Worm (Caenorhabditis elegans) whole organism, young adult: ENCODE data around the gene F32D8.12.

ENCODE experiments used
- B0035.1 ChIP-seq: sonication (generic microtip); optimal IDR thresholded peaks from 2 replicates; lab custom pipeline; 2016; ENCODE audit warnings: missing genetic modification characterization, mild to moderate bottlenecking, missing compliant biosample characterization, missing genotype, missing genetic modification reagents
- K11D2.4 ChIP-seq: fragments of 200-800 bp; sonication (Bioruptor generic); IDR thresholded peaks from 2 replicates; pipeline ENCODE4 v1.3.6; 2022; ENCODE audit warnings: missing genetic modification reagents, missing genetic modification characterization, missing compliant biosample characterization
- ama-1 ChIP-seq, 3 experiments: fragments of 150-350 bp in 1 of 3; sonication (generic microtip) in 2 of 3; optimal IDR thresholded peaks; 2 replicates each; lab custom pipeline; 2014 to 2018; ENCODE audit warnings: missing biosample characterization in 2 of 3, missing genetic modification characterization in 2 of 3, missing genetic modification reagents in 2 of 3
- athp-1 ChIP-seq: sonication (generic microtip); optimal IDR thresholded peaks from 2 replicates; lab custom pipeline; 2017; ENCODE audit warnings: mild to moderate bottlenecking, missing genetic modification characterization, missing compliant biosample characterization
- bed-1 ChIP-seq: fragments of 200-800 bp; sonication (Bioruptor generic); IDR thresholded peaks from 2 replicates; pipeline ENCODE4 v1.3.6; 2022; ENCODE audit warnings: missing genetic modification reagents, missing genetic modification characterization, missing compliant biosample characterization
- dpff-1 ChIP-seq: sonication (generic microtip); optimal IDR thresholded peaks from 2 replicates; lab custom pipeline; 2017; ENCODE audit warnings: mild to moderate bottlenecking, missing genetic modification characterization, missing compliant biosample characterization
- hmg-1.2 ChIP-seq: fragments of 200-800 bp; sonication (Bioruptor generic); IDR thresholded peaks from 2 replicates; pipeline ENCODE4 v1.3.6; 2022; ENCODE audit warnings: missing genetic modification reagents, missing genetic modification characterization, missing compliant biosample characterization
- mcd-1 ChIP-seq: fragments of 200-800 bp; sonication (Bioruptor generic); IDR thresholded peaks from 2 replicates; pipeline ENCODE4 v1.3.6; 2022; ENCODE audit warnings: missing genetic modification reagents, missing genetic modification characterization, missing compliant biosample characterization
- rcor-1 ChIP-seq: fragments of 200-800 bp; sonication (Bioruptor generic); IDR thresholded peaks from 2 replicates; pipeline ENCODE4 v1.3.6; 2022; ENCODE audit warnings: missing genetic modification reagents, missing genetic modification characterization, missing compliant biosample characterization
- snpc-4 ChIP-seq, 5 experiments: fragments of 150-350 bp in 1 of 5; sonication (generic microtip) in 4 of 5; optimal IDR thresholded peaks; 2 replicates each; lab custom pipeline; 2014 to 2018; ENCODE audit warnings: missing genetic modification characterization in 5 of 5, missing biosample characterization in 3 of 5, antibody characterized with exemption in 2 of 5, mild to moderate bottlenecking in 2 of 5, missing compliant biosample characterization in 2 of 5, missing genotype in 2 of 5, moderate library complexity in 2 of 5, missing genetic modification reagents in 1 of 5

ce11 chrV:10862457-10863097 is 28.2 kb downstream of the F32D8.12 start:
- TF ChIP-seq mcd-1 (GFP tag; lab: Robert Waterston, UW) (no peak), hmg-1.2 (GFP tag; lab: Robert Waterston, UW) (no peak), B0035.1 (tag; lab: Kevin White, UChicago) (no peak), bed-1 (GFP tag; lab: Robert Waterston, UW) (no peak), rcor-1 (GFP tag; lab: Robert Waterston, UW) (no peak), K11D2.4 (GFP tag; lab: Robert Waterston, UW) (no peak), athp-1 (tag; lab: Kevin White, UChicago) (no peak), dpff-1 (tag; lab: Kevin White, UChicago) (no peak), ama-1 (optimal IDR thresholded peaks at IDR 0.05; lab: Kevin White, UChicago) (no peak), ama-1 (GFP tag; optimal IDR thresholded peaks at IDR 0.05; lab: Kevin White, UChicago) (no peak), snpc-4 (GFP tag; optimal IDR thresholded peaks at IDR 0.05; lab: Kevin White, UChicago) (no peak), snpc-4 (tag; optimal IDR thresholded peaks at IDR 0.05; lab: Kevin White, UChicago) (no peak)
